Worm (Caenorhabditis elegans): ENCODE data around the gene ger-1.

ger-1 gene

DNA sequence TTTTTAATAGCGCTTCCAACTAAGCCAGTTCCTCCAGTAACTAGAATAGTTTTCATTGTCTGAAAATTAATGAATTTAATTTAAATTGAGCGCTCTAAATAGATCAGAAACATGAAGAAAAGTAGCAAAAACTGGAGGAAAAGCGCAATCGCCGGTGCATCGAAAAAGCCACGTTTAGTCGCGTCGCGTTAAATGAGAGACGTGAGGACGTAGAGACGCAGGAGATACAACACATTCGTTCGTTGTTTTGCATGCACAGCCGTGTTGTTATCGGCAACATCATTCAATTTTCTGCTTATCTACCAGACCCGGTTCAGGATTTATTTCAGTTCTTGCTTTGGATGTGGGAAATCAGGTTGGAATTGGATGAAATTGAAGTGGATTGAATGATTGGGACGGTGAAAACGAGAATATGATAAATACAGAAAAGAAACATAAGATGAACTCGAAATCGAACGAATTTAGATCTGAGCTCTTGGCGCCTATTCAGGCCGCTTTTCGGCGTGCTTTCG, at the start of gene ger-1:
Gene ger-1 (minus strand): TSS at position 93 of the 512 bp plus-strand sequence.
- no peak for TF ChIP-seq unc-62 (GFP tag; optimal IDR thresholded peaks at IDR 0.05)

DNA sequence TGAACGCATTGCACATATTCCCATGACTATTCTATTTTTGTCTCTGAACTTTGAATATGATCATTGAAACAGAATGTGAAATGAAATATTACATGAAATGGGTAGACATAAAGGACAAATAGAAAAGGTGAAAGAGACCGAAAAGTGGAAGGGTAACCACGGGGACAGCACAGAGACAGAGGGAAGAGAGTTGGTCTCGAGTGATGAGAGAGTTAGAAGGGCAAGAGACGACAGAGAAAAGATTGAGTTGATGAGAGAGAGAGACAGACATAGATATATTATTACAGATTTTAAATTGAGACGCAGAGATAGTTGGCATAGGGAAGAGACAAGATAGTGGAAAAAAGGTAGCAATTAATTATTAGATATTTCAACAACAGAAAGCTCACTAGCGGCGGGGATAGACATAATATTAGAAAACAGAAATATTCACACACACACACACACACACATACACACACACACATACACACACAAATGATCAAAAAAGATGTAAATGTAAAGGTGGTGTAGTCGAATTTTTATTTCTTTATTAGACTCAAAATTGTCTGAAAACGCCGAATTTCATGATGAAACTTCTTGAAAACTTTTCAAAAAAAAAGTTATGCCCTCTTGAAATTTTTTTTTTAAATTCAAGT, 49.5 kb upstream of the ger-1 start:
- TF ChIP-seq unc-62 (GFP tag; optimal IDR thresholded peaks at IDR 0.05): no peak

DNA sequence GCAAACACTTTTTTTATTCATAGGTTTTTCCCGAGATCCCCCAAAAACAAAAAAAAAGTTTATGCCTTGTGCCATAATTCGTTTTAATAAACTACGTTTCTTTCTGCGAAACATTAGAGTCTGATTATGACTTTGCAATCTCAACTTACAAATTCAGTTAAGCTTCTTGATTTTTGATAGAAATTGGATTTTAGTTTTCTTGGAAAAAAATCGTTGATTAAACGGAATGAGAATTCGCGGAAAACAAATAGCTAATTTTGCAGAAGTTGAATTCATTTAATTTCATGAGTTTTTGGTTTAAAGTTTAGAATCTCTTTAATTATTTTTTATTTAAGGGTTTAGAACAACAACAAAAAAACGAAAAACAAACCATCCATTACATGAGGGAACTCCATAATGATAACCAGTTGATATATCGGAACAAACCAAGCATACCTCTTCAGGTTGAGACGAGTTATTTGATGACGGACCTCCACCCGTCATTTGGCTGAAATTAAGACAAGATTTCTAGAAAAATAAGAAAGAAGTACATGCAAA, 47.7 kb upstream of the ger-1 start, which contains the start of gene nhr-10:
Gene nhr-10 (minus strand): TSS at position 487 of the 537 bp plus-strand sequence.
- TF ChIP-seq unc-62 (GFP tag; optimal IDR thresholded peaks at IDR 0.05): no peak

DNA sequence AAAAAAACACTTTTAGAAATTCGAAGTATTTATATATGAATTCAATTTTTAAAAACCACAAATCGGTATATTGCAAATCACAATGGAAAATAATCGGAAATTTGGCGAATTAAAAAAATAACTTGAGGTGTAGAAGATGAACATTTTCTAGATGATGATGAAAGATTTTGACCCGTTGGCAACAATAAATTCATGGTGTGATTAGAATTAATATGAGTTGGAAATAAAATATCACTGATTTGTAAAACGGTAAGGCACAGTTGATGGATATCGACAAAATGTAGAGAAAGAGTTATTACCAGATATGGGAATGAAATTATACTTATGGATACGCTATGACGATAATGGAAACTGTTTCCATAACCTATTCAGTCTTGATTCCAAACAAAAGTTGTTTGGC, 45.0 kb upstream of the ger-1 start:
- no peak for TF ChIP-seq unc-62 (GFP tag; optimal IDR thresholded peaks at IDR 0.05)

DNA sequence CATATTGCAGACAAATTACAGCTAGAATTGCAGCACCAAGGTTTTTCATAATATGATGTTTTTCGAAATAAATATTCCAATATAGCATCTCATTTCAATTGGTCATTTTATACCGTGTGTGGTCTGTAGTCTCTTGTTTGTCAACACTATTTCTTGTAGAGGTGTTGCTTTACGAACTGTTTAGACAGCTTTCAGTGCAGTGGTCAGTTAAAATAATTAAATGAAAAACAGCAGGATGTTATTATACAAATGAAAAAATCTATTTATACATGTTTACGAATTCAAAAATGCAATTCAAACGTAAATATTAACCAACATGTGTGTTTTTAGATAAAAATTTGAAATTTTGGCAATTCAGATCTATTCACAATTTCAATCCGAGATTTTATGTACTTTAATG, 44.5 kb upstream of the ger-1 start, which contains the start of gene B0280.7:
Gene B0280.7 (minus strand): TSS at position 101 of the 400 bp plus-strand sequence.
- TF ChIP-seq unc-62 (GFP tag; optimal IDR thresholded peaks at IDR 0.05): no peak

DNA sequence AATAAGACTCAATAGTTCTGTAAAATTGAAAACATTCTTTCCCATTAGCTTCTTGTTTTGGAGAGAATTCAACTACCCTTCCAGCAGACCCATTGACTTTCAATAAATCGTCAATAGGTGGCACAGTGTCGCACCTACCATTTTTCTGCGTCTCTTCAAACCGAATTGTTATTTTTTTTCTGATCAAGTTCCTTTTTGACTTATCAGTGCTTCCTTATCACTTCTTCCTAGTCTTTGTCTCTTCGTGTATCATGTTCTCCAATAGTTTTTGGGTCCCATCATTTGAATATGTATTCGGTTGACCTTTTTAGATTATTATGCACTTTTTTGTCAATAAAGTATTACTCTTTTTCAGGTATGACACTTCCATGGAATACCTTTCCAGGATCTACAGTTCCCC, 40.7 kb upstream of the ger-1 start, which contains the start of gene odd-1:
Gene odd-1 (plus strand): TSS at position 349 of the 400 bp plus-strand sequence.
- no peak for TF ChIP-seq unc-62 (GFP tag; optimal IDR thresholded peaks at IDR 0.05)

DNA sequence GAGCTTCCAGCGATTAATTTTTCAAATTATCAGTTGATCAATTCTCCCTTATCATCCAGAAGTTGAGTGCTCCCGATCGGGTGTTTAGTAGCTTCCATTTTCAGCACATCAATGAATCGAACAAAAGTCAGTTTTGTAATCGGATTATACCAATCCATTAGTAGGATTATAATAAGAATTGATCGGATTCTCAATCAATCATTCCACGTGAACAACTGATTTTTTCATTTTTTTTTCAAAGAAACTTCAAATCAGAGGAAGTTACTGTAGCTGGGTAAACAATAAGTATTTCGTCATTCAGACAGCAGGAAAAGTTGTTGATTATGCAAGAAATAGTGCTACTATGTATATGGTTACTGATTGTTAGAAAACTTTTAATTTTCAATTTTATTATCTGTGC, 39.6 kb upstream of the ger-1 start:
- TF ChIP-seq unc-62 (GFP tag; optimal IDR thresholded peaks at IDR 0.05): no peak

DNA sequence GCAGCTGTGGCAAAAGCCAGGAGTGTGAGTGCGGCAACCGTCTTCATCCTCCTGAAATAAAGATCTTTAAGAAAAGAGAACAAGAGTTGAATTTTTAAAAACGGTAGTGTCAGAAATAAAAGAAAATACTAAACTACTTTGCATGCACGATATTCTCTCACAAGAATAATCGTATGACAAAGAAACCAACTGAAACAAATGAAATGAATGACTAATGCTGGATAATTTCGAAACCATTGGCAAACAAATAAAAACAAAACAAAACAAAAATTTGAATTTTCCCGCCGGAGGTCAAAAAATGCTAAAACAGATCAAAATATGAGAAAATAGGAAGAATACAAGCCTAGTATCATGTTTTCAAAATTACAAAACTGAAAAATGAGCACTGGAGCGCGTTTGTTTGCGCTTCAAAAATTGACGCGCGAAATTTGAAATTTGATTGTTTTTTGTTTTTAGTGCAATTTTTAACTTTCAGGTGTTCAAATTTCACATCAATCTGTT, 36.7 kb upstream of the ger-1 start, which contains the start of gene cpg-2:
Gene cpg-2 (minus strand): TSS at position 51 of the 501 bp plus-strand sequence.
- no peak for TF ChIP-seq unc-62 (GFP tag; optimal IDR thresholded peaks at IDR 0.05)

DNA sequence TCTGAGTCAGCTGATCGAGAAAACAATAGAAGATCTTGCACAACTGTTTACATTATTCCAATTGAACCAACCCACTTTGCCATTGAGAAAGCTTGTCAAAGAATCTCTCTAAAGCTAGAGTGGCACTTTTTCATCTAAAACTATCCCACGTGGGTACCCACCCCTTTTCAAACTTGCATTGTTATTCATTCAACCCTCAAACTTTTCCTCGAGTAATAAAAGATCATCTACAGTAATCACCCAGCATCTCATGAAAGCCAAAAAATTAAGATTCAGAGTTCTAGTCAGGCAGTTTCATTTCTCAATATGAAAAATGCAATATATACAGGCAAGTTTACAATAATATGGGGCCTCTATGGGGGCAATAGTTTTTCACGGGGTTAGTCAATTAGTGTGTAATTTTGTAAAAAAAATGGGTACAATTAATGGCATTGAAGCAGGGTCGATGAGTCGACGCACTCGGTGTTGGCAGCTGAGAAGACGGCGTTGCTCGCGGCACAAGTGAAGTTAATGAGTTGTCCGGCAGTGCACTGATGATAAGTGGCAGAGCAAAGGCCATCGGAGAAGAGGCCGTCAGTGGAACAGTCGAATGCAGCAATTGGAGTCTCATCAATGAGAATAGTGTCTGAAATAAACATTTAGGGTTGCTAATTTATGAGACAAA, 34.7 kb upstream of the ger-1 start:
- no peak for TF ChIP-seq unc-62 (GFP tag; optimal IDR thresholded peaks at IDR 0.05)

DNA sequence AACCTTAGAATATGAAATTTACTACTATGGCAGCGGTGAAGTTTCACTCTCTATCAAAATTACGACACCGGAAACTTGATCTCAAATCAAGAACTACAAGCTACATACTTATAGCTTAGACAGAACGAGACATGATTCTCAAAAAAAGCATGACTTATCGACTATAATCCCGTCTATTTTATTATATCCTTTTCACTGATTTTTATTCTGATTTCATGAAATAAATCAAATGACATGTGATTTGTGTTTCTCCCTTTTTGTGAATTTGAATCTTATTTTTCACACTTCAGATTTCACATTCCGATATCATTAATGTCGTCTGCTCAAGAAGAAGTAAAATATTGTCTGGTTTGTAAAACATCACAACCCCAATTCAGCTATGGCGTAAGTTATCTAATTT, 32.7 kb upstream of the ger-1 start, which contains the start of gene ZK418.11:
Gene ZK418.11 (plus strand): TSS at position 289 of the 400 bp plus-strand sequence.
- TF ChIP-seq unc-62 (GFP tag; optimal IDR thresholded peaks at IDR 0.05): no peak

DNA sequence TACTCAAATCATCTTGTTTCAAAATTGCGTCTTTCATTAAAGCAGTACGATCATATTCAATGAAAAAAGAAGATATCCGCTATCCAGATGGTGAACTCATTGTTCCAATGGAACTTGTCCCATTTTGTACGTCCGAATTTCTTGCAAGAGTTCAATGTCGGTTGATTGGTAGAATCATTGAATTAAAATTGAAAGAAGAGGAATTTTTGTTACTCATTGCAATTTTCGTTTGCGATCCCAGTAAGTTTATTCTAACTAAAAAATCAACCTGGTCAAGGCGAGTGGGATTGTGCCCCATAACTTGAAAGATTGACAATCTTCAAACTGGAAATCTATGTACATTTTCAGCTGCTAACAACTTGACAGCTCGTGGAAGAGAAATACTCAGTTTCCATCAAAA, 29.2 kb upstream of the ger-1 start:
- no peak for TF ChIP-seq unc-62 (GFP tag; optimal IDR thresholded peaks at IDR 0.05)

DNA sequence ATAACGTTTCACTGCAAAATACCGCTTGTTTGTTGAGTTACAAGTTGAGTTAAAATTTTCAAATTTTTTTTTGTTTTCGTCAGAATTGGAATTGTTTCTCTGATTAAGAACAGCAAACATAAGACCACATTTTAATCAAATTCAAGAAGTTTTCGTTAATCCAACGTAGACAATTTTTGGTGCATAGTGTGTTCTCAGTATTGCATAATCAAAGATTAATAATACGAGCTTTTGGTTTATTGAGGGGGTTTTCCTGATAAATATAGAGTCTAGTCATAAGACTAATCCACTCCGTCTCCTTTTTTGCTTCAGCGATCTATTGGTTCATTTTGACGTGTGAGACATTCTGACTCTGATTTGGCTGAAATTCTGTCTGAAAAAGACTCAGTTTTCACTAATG, 27.9 kb upstream of the ger-1 start, which contains the start of gene nhr-9:
Gene nhr-9 (plus strand): TSS at position 307 of the 400 bp plus-strand sequence.
- no peak for TF ChIP-seq unc-62 (GFP tag; optimal IDR thresholded peaks at IDR 0.05)

DNA sequence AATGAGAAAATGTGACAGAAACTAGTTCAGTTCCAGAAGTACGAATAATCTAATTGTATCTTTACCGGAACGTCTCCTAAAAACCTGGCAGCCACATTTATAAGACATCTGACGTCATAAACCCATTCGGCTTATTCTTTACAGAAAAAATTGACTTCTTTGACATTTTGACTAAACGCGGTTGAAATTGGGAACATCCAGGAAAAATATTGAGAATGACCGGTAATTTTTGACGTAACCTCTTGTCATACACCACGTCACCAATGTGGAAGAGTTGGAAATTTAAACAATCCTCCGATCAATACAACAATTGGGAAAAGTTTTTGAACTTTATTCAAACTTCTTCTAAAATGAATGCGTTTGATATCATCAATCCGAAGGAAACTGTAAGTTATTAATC, 23.8 kb upstream of the ger-1 start, which contains the start of gene ZK418.2:
Gene ZK418.2 (plus strand): TSS at position 301 of the 400 bp plus-strand sequence.
- TF ChIP-seq unc-62 (GFP tag; optimal IDR thresholded peaks at IDR 0.05): no peak

DNA sequence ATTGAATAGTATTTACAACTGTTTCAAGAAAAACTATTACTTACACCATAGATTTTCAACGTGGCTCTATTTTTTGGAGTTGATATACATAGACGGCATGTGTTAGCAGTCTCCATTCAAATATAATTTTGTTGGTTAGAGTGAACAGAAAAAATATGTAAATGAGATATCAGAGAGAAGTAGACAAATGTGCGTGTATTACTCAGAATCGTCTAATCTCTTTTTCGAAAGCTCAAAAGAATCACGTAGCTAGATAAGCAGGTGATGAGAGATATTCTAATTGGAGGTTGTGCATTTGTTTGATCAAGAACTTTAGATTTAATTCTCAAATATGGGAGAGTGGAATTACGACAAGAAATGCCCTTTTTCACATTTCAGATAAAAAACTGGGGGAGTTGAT, 23.3 kb upstream of the ger-1 start, which contains the start of gene ZK418.10:
Gene ZK418.10 (minus strand): TSS at position 148 of the 400 bp plus-strand sequence.
- TF ChIP-seq unc-62 (GFP tag; optimal IDR thresholded peaks at IDR 0.05): no peak

DNA sequence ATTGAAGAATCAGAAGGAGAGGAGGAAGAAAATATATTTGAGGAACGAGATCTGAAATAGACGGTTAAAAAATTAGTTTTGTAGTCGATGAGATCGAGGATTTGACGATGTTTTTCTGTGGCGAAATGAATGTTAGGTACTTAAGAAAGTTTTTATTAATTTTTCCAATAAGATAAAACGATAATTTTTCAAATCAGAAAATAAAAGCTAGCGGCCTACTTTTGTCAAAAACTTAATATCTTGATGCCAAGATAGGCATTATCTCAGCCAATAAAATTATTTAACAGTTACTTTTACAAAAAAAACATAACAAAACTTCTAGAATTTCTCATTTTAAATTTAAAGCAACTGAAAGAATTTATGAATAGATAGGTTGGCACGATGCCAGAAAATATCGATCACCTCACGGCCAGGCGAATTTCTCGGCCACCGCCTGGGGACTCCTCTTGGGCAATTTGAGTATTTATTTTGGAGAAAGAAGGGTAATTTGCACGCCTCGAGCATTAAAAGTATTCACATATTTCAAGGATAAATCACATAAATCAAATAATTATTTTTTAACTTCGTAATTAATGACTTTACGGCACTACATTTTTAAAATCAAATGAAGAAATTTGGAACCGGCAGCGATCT, 20.5 kb upstream of the ger-1 start, which contains the start of gene fubl-2:
Gene fubl-2 (minus strand): TSS at position 51 of the 633 bp plus-strand sequence.
- no peak for TF ChIP-seq unc-62 (GFP tag; optimal IDR thresholded peaks at IDR 0.05)

Data from whole organism, dauer.